Worm (Caenorhabditis elegans) whole organism, L3 larva: ENCODE data around the gene lmp-1.

Experiments used
- R02D3.7 ChIP-seq: fragments of 150-350 bp; optimal IDR thresholded peaks from 2 replicates; lab custom pipeline; 2014; ENCODE audit warnings: missing biosample characterization, missing genetic modification characterization
- ZK546.5 ChIP-seq: sonication (generic microtip); optimal IDR thresholded peaks from 2 replicates; lab custom pipeline; 2017; ENCODE audit warnings: missing biosample characterization, missing genetic modification characterization
- ama-1 ChIP-seq: fragments of 150-350 bp; optimal IDR thresholded peaks from 2 replicates; lab custom pipeline; 2018
- ceh-28 ChIP-seq: fragments of 150-350 bp; optimal IDR thresholded peaks from 2 replicates; lab custom pipeline; 2014; ENCODE audit warnings: missing biosample characterization, missing genetic modification reagents, missing genetic modification characterization
- ceh-82 ChIP-seq: fragments of 150-350 bp; optimal IDR thresholded peaks from 2 replicates; lab custom pipeline; 2014; ENCODE audit warnings: missing biosample characterization, missing genetic modification characterization
- ceh-9 ChIP-seq: sonication (generic microtip); optimal IDR thresholded peaks from 2 replicates; lab custom pipeline; 2018; ENCODE audit warnings: missing biosample characterization, missing genetic modification characterization
- daf-12 ChIP-seq: fragments of 150-350 bp; optimal IDR thresholded peaks from 2 replicates; lab custom pipeline; 2014; ENCODE audit warnings: missing biosample characterization, missing genetic modification reagents, missing genetic modification characterization
- egl-27 ChIP-seq: sonication (generic microtip); optimal IDR thresholded peaks from 4 replicates; lab custom pipeline; 2017; ENCODE audit warnings: missing biosample characterization, missing genetic modification reagents, missing genetic modification characterization
- egl-5 ChIP-seq: fragments of 150-350 bp; optimal IDR thresholded peaks from 2 replicates; lab custom pipeline; 2017; ENCODE audit warnings: missing biosample characterization, missing genetic modification reagents, missing genetic modification characterization, inconsistent platforms
- elt-1 ChIP-seq: fragments of 150-350 bp; optimal IDR thresholded peaks from 2 replicates; lab custom pipeline; 2014; ENCODE audit warnings: missing biosample characterization, missing genetic modification characterization
- elt-2 ChIP-seq: sonication (generic microtip); optimal IDR thresholded peaks from 2 replicates; lab custom pipeline; 2016; ENCODE audit warnings: missing genetic modification reagents, mild to moderate bottlenecking, missing genetic modification characterization, missing compliant biosample characterization
- elt-3 ChIP-seq, 3 experiments: fragments of 150-350 bp in 1 of 3; sonication (generic microtip) in 2 of 3; optimal IDR thresholded peaks; 2 replicates in 2 of 3; 4 replicates in 1 of 3; lab custom pipeline; 2014 to 2017; ENCODE audit warnings: missing biosample characterization in 3 of 3, missing genetic modification characterization in 3 of 3
- eor-1 ChIP-seq, 2 experiments: fragments of 150-350 bp; optimal IDR thresholded peaks; 2 replicates each; lab custom pipeline; 2014 to 2018; ENCODE audit warnings: missing biosample characterization in 2 of 2, missing genetic modification characterization in 2 of 2
- fos-1 ChIP-seq: fragments of 150-350 bp; optimal IDR thresholded peaks from 2 replicates; lab custom pipeline; 2014; ENCODE audit warnings: missing biosample characterization, missing genetic modification characterization
- hmg-11 ChIP-seq: sonication (generic microtip); optimal IDR thresholded peaks from 2 replicates; lab custom pipeline; 2016; ENCODE audit warnings: missing genetic modification characterization, missing compliant biosample characterization
- jun-1 ChIP-seq: fragments of 150-350 bp; optimal IDR thresholded peaks from 2 replicates; lab custom pipeline; 2014; ENCODE audit warnings: missing biosample characterization, missing genetic modification reagents, missing genetic modification characterization
- lin-39 ChIP-seq: fragments of 150-350 bp; optimal IDR thresholded peaks from 2 replicates; lab custom pipeline; 2018; ENCODE audit warnings: missing biosample characterization, missing genetic modification reagents, missing genetic modification characterization
- mdl-1 ChIP-seq: fragments of 150-350 bp; optimal IDR thresholded peaks from 2 replicates; lab custom pipeline; 2014; ENCODE audit warnings: missing biosample characterization, missing genetic modification characterization
- nfya-1 ChIP-seq: sonication (generic microtip); optimal IDR thresholded peaks from 2 replicates; lab custom pipeline; 2017; ENCODE audit warnings: missing genetic modification characterization, mild to moderate bottlenecking, missing compliant biosample characterization, antibody characterized with exemption, moderate library complexity; ENCODE audit not compliant: insufficient read depth
- nhr-12 ChIP-seq: fragments of 150-350 bp; optimal IDR thresholded peaks from 2 replicates; lab custom pipeline; 2014; ENCODE audit warnings: missing biosample characterization, missing genetic modification characterization
- nhr-23 ChIP-seq: fragments of 150-350 bp; optimal IDR thresholded peaks from 2 replicates; lab custom pipeline; 2014; ENCODE audit warnings: missing biosample characterization, missing genetic modification reagents, missing genetic modification characterization
- nhr-237 ChIP-seq: fragments of 150-350 bp; optimal IDR thresholded peaks from 2 replicates; lab custom pipeline; 2014; ENCODE audit warnings: missing biosample characterization, missing genetic modification characterization
- nhr-25 ChIP-seq: sonication (generic microtip); optimal IDR thresholded peaks from 2 replicates; lab custom pipeline; 2017; ENCODE audit warnings: missing biosample characterization, missing genetic modification characterization
- nhr-28 ChIP-seq: fragments of 150-350 bp; optimal IDR thresholded peaks from 2 replicates; lab custom pipeline; 2014; ENCODE audit warnings: missing biosample characterization, missing genetic modification characterization
- nhr-43 ChIP-seq: sonication (generic microtip); optimal IDR thresholded peaks from 2 replicates; lab custom pipeline; 2016; ENCODE audit warnings: mild to moderate bottlenecking, missing genetic modification characterization, missing compliant biosample characterization; ENCODE audit not compliant: poor library complexity, severe bottlenecking
- nhr-67 ChIP-seq: fragments of 150-350 bp; optimal IDR thresholded peaks from 2 replicates; lab custom pipeline; 2014; ENCODE audit warnings: missing biosample characterization, missing genetic modification characterization
- nhr-77 ChIP-seq: fragments of 150-350 bp; optimal IDR thresholded peaks from 2 replicates; lab custom pipeline; 2014; ENCODE audit warnings: missing biosample characterization, missing genetic modification characterization
- pha-4 ChIP-seq: fragments of 150-350 bp; optimal IDR thresholded peaks from 2 replicates; lab custom pipeline; 2014; ENCODE audit warnings: missing biosample characterization, missing genetic modification reagents, missing genetic modification characterization
- pqm-1 ChIP-seq: fragments of 150-350 bp; optimal IDR thresholded peaks from 2 replicates; lab custom pipeline; 2017; ENCODE audit warnings: missing biosample characterization, missing genetic modification characterization, inconsistent platforms
- skn-1 ChIP-seq: fragments of 150-350 bp; optimal IDR thresholded peaks from 2 replicates; lab custom pipeline; 2014; ENCODE audit warnings: missing biosample characterization, missing genetic modification characterization
- snpc-4 ChIP-seq: fragments of 150-350 bp; optimal IDR thresholded peaks from 2 replicates; lab custom pipeline; 2014; ENCODE audit warnings: missing biosample characterization, missing genetic modification characterization
- tbx-2 ChIP-seq: sonication (generic microtip); optimal IDR thresholded peaks from 2 replicates; lab custom pipeline; 2016; ENCODE audit warnings: mild to moderate bottlenecking, missing genetic modification characterization, missing compliant biosample characterization
- unc-62 ChIP-seq: fragments of 150-350 bp; sonication (generic microtip); optimal IDR thresholded peaks from 4 replicates; lab custom pipeline; 2014; ENCODE audit warnings: missing biosample characterization, missing genetic modification reagents, missing genetic modification characterization
- zag-1 ChIP-seq: fragments of 150-350 bp; optimal IDR thresholded peaks from 2 replicates; lab custom pipeline; 2014; ENCODE audit warnings: missing biosample characterization, missing genetic modification characterization
- ztf-4 ChIP-seq: fragments of 150-350 bp; optimal IDR thresholded peaks from 2 replicates; lab custom pipeline; 2014; ENCODE audit warnings: missing biosample characterization, missing genetic modification characterization

Gene lmp-1

DNA sequence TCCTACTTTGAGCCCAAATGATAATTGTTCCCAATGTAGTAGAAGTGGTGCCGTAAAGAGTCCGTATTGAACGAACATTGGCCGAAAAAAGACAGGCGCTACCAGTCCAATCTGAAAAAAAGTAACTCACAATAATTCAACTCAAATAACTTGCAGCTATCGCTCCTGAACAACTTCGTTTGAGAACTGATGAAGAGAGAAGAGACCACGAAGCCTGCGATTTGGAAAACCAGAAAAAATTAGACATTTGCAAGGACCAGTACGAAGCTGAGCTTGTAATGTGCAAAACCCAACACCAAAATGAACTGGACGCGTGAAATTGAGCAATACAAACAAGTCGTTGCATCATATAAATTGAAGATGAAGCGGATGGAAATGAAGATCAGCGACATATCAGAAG, 3.0 kb downstream of the lmp-1 start, which contains the start of gene C03B1.1:
Gene C03B1.1, plus strand, starts transcription at position 301 of the 400 bp plus-strand sequence.
- TF ChIP-seq nhr-67 (tag; lab: Kevin White, UChicago) = no peak
- no peak for TF ChIP-seq eor-1 (tag; optimal IDR thresholded peaks at IDR 0.05; lab: Kevin White, UChicago)
- no peak for TF ChIP-seq fos-1
- no peak for TF ChIP-seq nhr-28 (tag; lab: Kevin White, UChicago)
- no peak for TF ChIP-seq egl-27
- TF ChIP-seq ceh-28 (tag; lab: Kevin White, UChicago) = no peak
- TF ChIP-seq nhr-25 = no peak
- no peak for TF ChIP-seq R02D3.7 (tag; lab: Kevin White, UChicago)
- no peak for TF ChIP-seq nhr-77
- TF ChIP-seq snpc-4 (tag; lab: Kevin White, UChicago) = no peak
- no peak for TF ChIP-seq tbx-2 (tag; lab: Kevin White, UChicago)
- TF ChIP-seq zag-1 (tag; lab: Kevin White, UChicago) = no peak
- no peak for TF ChIP-seq nhr-237 (tag; lab: Kevin White, UChicago)
- no peak for TF ChIP-seq lin-39 (tag; lab: Kevin White, UChicago)
- no peak for TF ChIP-seq ama-1 (lab: Kevin White, UChicago)

DNA sequence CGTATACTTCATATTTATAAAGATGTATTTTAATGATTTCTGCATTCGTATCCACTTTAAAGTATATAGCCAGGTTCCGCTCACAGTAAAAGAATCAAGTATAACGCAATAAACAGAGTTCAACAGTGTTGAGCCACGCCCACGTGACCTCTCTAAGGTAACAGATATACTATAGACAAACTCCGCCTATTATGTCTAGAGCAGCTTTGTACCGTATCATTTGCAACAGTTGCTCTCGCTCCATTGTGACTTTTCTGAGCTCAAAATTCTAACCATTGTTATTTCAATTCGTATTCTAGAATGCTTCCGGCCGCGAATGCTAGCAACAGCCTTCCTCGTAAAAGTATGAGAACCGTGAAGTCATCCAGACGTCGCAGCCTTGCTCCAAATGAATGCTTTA, 4.1 kb downstream of the lmp-1 start, which contains the start of gene C03B1.17:
Gene C03B1.17, plus strand, starts transcription at position 301 of the 400 bp plus-strand sequence.
- TF ChIP-seq jun-1 (tag; lab: Kevin White, UChicago) = no peak
- no peak for TF ChIP-seq unc-62 (GFP tag; lab: Kevin White, UChicago)
- no peak for TF ChIP-seq ceh-9 (tag; lab: Kevin White, UChicago)
- no peak for TF ChIP-seq pqm-1 (tag; lab: Kevin White, UChicago)
- TF ChIP-seq nhr-43 (tag; lab: Kevin White, UChicago) = no peak
- TF ChIP-seq zag-1 (tag; lab: Kevin White, UChicago) = no peak
- TF ChIP-seq ceh-28 (tag; lab: Kevin White, UChicago) = no peak
- TF ChIP-seq ztf-4 (tag; lab: Kevin White, UChicago) = no peak
- TF ChIP-seq nhr-25 = no peak
- TF ChIP-seq ZK546.5 = no peak

DNA sequence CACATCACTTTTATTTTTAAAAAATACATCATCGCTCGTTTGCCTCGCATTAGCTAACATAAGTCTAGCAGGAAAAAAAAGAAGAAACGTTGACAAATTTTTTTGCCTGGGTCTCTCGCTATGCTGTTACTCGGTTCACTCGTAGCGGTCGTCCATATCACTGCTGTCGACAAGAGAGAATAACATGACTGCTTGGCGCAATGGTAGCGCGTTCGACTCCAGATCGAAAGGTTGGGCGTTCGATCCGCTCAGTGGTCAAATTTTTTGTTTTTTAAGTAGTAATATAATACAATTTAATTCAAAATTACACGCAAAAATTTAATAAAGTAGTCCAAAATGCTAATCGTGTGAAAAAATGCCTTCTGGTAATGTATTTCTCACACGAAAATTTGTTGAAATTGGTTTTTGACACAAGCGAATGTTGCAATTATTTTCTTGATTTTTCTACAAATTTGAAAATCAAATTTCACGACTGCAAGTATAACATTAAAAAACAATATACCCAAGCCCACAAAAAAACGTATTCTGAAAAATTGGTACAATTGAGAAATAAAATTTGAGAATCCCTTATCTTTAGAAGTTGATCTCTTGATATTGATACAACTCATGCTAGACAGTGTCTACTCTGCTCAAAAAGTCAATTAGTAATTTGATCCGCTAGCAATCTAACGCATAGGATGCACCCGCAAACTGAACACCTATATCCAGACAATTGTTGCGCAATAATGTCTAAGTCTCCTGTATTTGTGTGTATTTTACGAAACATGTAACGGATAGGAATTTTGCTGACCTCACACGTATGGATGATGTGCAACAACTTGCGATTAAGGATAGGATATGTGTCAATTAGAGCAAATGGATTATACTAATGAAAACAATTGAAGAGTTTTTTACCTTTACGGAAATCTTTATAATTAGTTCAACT, 6.0 kb downstream of the lmp-1 start:
- TF ChIP-seq nhr-12 (tag; lab: Kevin White, UChicago) (no peak), daf-12 (tag; lab: Kevin White, UChicago) (no peak), elt-2 (tag; lab: Kevin White, UChicago) (peak; percentile 29), elt-3 (tag; optimal IDR thresholded peaks at IDR 0.05; lab: Kevin White, UChicago) (no peak), nhr-23 (tag; lab: Kevin White, UChicago) (peak; percentile 36), egl-5 (tag; lab: Kevin White, UChicago) (peak; percentile 54), pqm-1 (tag; lab: Kevin White, UChicago) (peak; percentile 26), nhr-28 (tag; lab: Kevin White, UChicago) (peak; percentile 10), fos-1 (no peak), lin-39 (tag; lab: Kevin White, UChicago) (peak; percentile 68), egl-27 (no peak), pha-4 (tag; lab: Kevin White, UChicago) (peak; percentile 49), ama-1 (lab: Kevin White, UChicago) (no peak), jun-1 (tag; lab: Kevin White, UChicago) (peak; percentile 57), ztf-4 (tag; lab: Kevin White, UChicago) (no peak), ZK546.5 (no peak), unc-62 (GFP tag; lab: Kevin White, UChicago) (no peak), nfya-1 (tag; lab: Kevin White, UChicago) (peak; percentile 57), ceh-82 (tag; lab: Kevin White, UChicago) (peak; percentile 33), skn-1 (tag; lab: Kevin White, UChicago) (peak; percentile 26), hmg-11 (tag; lab: Kevin White, UChicago) (peak; percentile 93), tbx-2 (tag; lab: Kevin White, UChicago) (peak; percentile 54)

DNA sequence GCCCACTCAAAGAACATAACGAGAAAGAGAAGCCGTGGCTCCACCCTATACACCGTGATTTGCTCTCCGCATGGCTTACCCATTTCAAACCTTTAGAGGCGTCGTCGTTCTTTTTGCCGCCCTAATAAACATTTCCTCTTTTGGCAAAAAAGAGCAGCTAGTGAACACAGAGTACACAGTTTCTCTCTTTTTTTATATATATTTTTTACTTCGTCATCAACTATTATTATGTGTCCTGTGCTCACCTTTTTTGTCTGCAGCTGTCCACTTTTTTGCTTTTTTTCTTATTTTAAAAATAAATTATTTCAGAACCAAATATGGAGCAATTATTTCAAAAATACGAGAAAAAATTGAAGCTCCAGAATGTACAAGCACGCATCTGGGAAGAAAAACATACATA, 7.8 kb downstream of the lmp-1 start, which contains the start of gene C03B1.2:
Gene C03B1.2, plus strand, starts transcription at position 301 of the 400 bp plus-strand sequence.
- no peak for TF ChIP-seq nhr-43 (tag; lab: Kevin White, UChicago)
- TF ChIP-seq elt-1 (tag; lab: Kevin White, UChicago) = no peak
- TF ChIP-seq mdl-1 (tag; lab: Kevin White, UChicago) = no peak
- TF ChIP-seq jun-1 (tag; lab: Kevin White, UChicago) = no peak
